Worm (Caenorhabditis elegans) whole organism, L3 larva: Measurements from ENCODE around the gene R08E5.1.

Experiments used
- aly-2 ChIP-seq: fragments of 150-350 bp; optimal IDR thresholded peaks from 2 replicates; lab custom pipeline; 2014; ENCODE audit warnings: missing biosample characterization, missing genetic modification characterization
- ceh-82 ChIP-seq: fragments of 150-350 bp; optimal IDR thresholded peaks from 2 replicates; lab custom pipeline; 2014; ENCODE audit warnings: missing biosample characterization, missing genetic modification characterization
- elt-1 ChIP-seq: fragments of 150-350 bp; optimal IDR thresholded peaks from 2 replicates; lab custom pipeline; 2014; ENCODE audit warnings: missing biosample characterization, missing genetic modification characterization
- lin-15B ChIP-seq: fragments of 150-350 bp; optimal IDR thresholded peaks from 2 replicates; lab custom pipeline; 2014; ENCODE audit warnings: missing biosample characterization, missing genetic modification characterization
- nhr-28 ChIP-seq: fragments of 150-350 bp; optimal IDR thresholded peaks from 2 replicates; lab custom pipeline; 2014; ENCODE audit warnings: missing biosample characterization, missing genetic modification characterization
- nhr-43 ChIP-seq: sonication (generic microtip); optimal IDR thresholded peaks from 2 replicates; lab custom pipeline; 2016; ENCODE audit warnings: mild to moderate bottlenecking, missing genetic modification characterization, missing compliant biosample characterization; ENCODE audit not compliant: poor library complexity, severe bottlenecking
- nhr-67 ChIP-seq: fragments of 150-350 bp; optimal IDR thresholded peaks from 2 replicates; lab custom pipeline; 2014; ENCODE audit warnings: missing biosample characterization, missing genetic modification characterization

ce11 chrV:3766904-3767303 lies 4.4 kb downstream of the R08E5.1 start, which contains the start of gene Y39H10A.1:
- TF ChIP-seq aly-2 (tag; lab: Kevin White, UChicago) (no peak), elt-1 (tag; lab: Kevin White, UChicago) (no peak), ceh-82 (tag; lab: Kevin White, UChicago) (no peak), lin-15B (tag; lab: Kevin White, UChicago) (no peak), nhr-67 (tag; lab: Kevin White, UChicago) (no peak), nhr-28 (tag; lab: Kevin White, UChicago) (no peak), nhr-43 (tag; lab: Kevin White, UChicago) (no peak)
